Worm (Caenorhabditis elegans): ENCODE data around the gene F15H10.5.

ce11 chrV:10416925-10417324 is 1.9 kb downstream of the F15H10.5 start, which contains the start of gene F15H10.10:
- TF ChIP-seq scrt-1 (GFP tag; IDR thresholded peaks at IDR 0.05): no peak
- TF ChIP-seq hnd-1 (tag; optimal IDR thresholded peaks at IDR 0.05): no peak
- TF ChIP-seq hmg-4 (GFP tag; optimal IDR thresholded peaks at IDR 0.05): no peak
- no peak for TF ChIP-seq flt-1 (GFP tag; IDR thresholded peaks at IDR 0.05)
- TF ChIP-seq ama-1 (optimal IDR thresholded peaks at IDR 0.05): no peak
